Worm (Caenorhabditis elegans) whole organism, L1 larva: ENCODE measurements around the gene nspg-7.2.
A peak's percentile ranks its signal among the peaks of the same experiment; 100 is the strongest.

ENCODE experiments used
- C16A3.4 ChIP-seq: fragments of 150-350 bp; optimal IDR thresholded peaks from 2 replicates; lab custom pipeline; 2014; ENCODE audit warnings: missing biosample characterization, missing genetic modification characterization
- F16B12.6 ChIP-seq: fragments of 150-350 bp; optimal IDR thresholded peaks from 2 replicates; lab custom pipeline; 2014; ENCODE audit warnings: missing biosample characterization, missing genetic modification characterization
- Y116A8C.19 ChIP-seq: sonication (generic microtip); optimal IDR thresholded peaks from 2 replicates; lab custom pipeline; 2016; ENCODE audit warnings: missing compliant biosample characterization, missing genetic modification characterization, borderline replicate concordance
- blmp-1 ChIP-seq: fragments of 150-350 bp; optimal IDR thresholded peaks from 2 replicates; lab custom pipeline; 2014; ENCODE audit warnings: missing biosample characterization, missing genetic modification characterization
- ceh-63 ChIP-seq: fragments of 200-800 bp; sonication (Bioruptor generic); optimal IDR thresholded peaks from 2 replicates; lab custom pipeline; 2018; ENCODE audit warnings: mild to moderate bottlenecking, missing genetic modification characterization, missing compliant biosample characterization
- ceh-82 ChIP-seq, 3 experiments: fragments of 150-350 bp in 1 of 3; sonication (generic microtip) in 2 of 3; optimal IDR thresholded peaks; 2 replicates each; lab custom pipeline; 2014 to 2017; ENCODE audit warnings: missing biosample characterization in 3 of 3, missing genetic modification characterization in 3 of 3
- ceh-88 ChIP-seq: fragments of 200-800 bp; sonication (Bioruptor generic); IDR thresholded peaks from 2 replicates; pipeline ENCODE4 v1.3.6; 2022; ENCODE audit warnings: missing genetic modification characterization, missing compliant biosample characterization
- ceh-90 ChIP-seq: sonication (generic microtip); optimal IDR thresholded peaks from 2 replicates; lab custom pipeline; 2016; ENCODE audit warnings: missing genetic modification characterization, missing compliant biosample characterization
- ces-1 ChIP-seq: fragments of 150-350 bp; optimal IDR thresholded peaks from 2 replicates; lab custom pipeline; 2014; ENCODE audit warnings: missing biosample characterization, missing genetic modification reagents, missing genetic modification characterization
- dpl-1 ChIP-seq, 3 experiments: fragments of 150-350 bp in 2 of 3; sonication (generic microtip) in 1 of 3; optimal IDR thresholded peaks; 2 replicates each; lab custom pipeline; 2014 to 2017; ENCODE audit warnings: missing biosample characterization in 3 of 3, missing genetic modification characterization in 3 of 3, missing genetic modification reagents in 3 of 3
- efl-1 ChIP-seq, 4 experiments: fragments of 150-350 bp; optimal IDR thresholded peaks in 3 of 4; peaks in 1 of 4; 1 replicate in 1 of 4; 2 replicates in 3 of 4; lab custom pipeline; 2014; ENCODE audit warnings: missing biosample characterization in 2 of 4, missing genetic modification characterization in 2 of 4, missing genetic modification reagents in 2 of 4
- egl-27 ChIP-seq, 2 experiments: fragments of 150-350 bp in 1 of 2; sonication (generic microtip); optimal IDR thresholded peaks; 3 replicates each; lab custom pipeline; 2017 to 2018; ENCODE audit warnings: missing biosample characterization in 2 of 2, missing genetic modification characterization in 2 of 2, missing genetic modification reagents in 2 of 2
- elt-2 ChIP-seq: sonication (generic microtip); optimal IDR thresholded peaks from 2 replicates; lab custom pipeline; 2016; ENCODE audit warnings: missing genetic modification characterization, mild to moderate bottlenecking, inconsistent platforms, missing compliant biosample characterization, missing genetic modification reagents
- ets-5 ChIP-seq: fragments of 200-800 bp; sonication (Bioruptor generic); IDR thresholded peaks from 2 replicates; pipeline ENCODE4 v1.3.6; 2022; ENCODE audit warnings: missing genetic modification characterization, missing compliant biosample characterization
- fkh-4 ChIP-seq: sonication (generic microtip); optimal IDR thresholded peaks from 2 replicates; lab custom pipeline; 2016; ENCODE audit warnings: missing compliant biosample characterization, missing genetic modification characterization, borderline replicate concordance
- fkh-8 ChIP-seq: sonication (generic microtip); optimal IDR thresholded peaks from 2 replicates; lab custom pipeline; 2016; ENCODE audit warnings: mild to moderate bottlenecking, missing genetic modification characterization, missing compliant biosample characterization
- grh-1 ChIP-seq: fragments of 200-800 bp; sonication (Bioruptor generic); IDR thresholded peaks from 2 replicates; pipeline ENCODE4 v1.3.6; 2022; ENCODE audit warnings: missing genetic modification reagents, missing genetic modification characterization, missing compliant biosample characterization
- jun-1 ChIP-seq: fragments of 150-350 bp; optimal IDR thresholded peaks from 2 replicates; lab custom pipeline; 2014; ENCODE audit warnings: missing biosample characterization, missing genetic modification reagents, missing genetic modification characterization
- lin-13 ChIP-seq: fragments of 150-350 bp; optimal IDR thresholded peaks from 2 replicates; lab custom pipeline; 2014; ENCODE audit warnings: missing biosample characterization, missing genetic modification reagents, missing genetic modification characterization
- lin-14 ChIP-seq: fragments of 200-800 bp; sonication (Bioruptor generic); optimal IDR thresholded peaks from 2 replicates; lab custom pipeline; 2018; ENCODE audit warnings: mild to moderate bottlenecking, missing genetic modification characterization, moderate library complexity, missing compliant biosample characterization
- lin-15B ChIP-seq: fragments of 150-350 bp; sonication (generic microtip); optimal IDR thresholded peaks from 3 replicates; lab custom pipeline; 2014; ENCODE audit warnings: missing biosample characterization, missing genetic modification characterization
- lin-35 ChIP-seq, 2 experiments: fragments of 150-350 bp; optimal IDR thresholded peaks; 2 replicates each; lab custom pipeline; 2014; ENCODE audit warnings: missing biosample characterization in 2 of 2, missing genetic modification characterization in 2 of 2, missing genetic modification reagents in 2 of 2
- lin-39 ChIP-seq: fragments of 150-350 bp; optimal IDR thresholded peaks from 2 replicates; lab custom pipeline; 2014; ENCODE audit warnings: missing biosample characterization, missing genetic modification reagents, missing genetic modification characterization
- lir-3 ChIP-seq: sonication (generic microtip); optimal IDR thresholded peaks from 2 replicates; lab custom pipeline; 2016; ENCODE audit warnings: mild to moderate bottlenecking, missing genetic modification characterization, moderate library complexity, missing compliant biosample characterization; ENCODE audit not compliant: poor library complexity
- lsy-2 ChIP-seq, 2 experiments: fragments of 150-350 bp; optimal IDR thresholded peaks; 2 replicates each; lab custom pipeline; 2014; ENCODE audit warnings: missing biosample characterization in 2 of 2, missing genetic modification characterization in 2 of 2
- mab-9 ChIP-seq: fragments of 200-800 bp; sonication (Bioruptor generic); IDR thresholded peaks from 2 replicates; pipeline ENCODE4 v1.3.6; 2022; ENCODE audit warnings: missing genetic modification reagents, missing genetic modification characterization, missing compliant biosample characterization
- mef-2 ChIP-seq: fragments of 150-350 bp; optimal IDR thresholded peaks from 2 replicates; lab custom pipeline; 2014; ENCODE audit warnings: missing biosample characterization, missing genetic modification characterization
- mep-1 ChIP-seq: fragments of 150-350 bp; optimal IDR thresholded peaks from 2 replicates; lab custom pipeline; 2014; ENCODE audit warnings: missing biosample characterization, missing genetic modification characterization
- nhr-11 ChIP-seq: fragments of 150-350 bp; optimal IDR thresholded peaks from 2 replicates; lab custom pipeline; 2014; ENCODE audit warnings: missing biosample characterization, missing genetic modification characterization
- nhr-12 ChIP-seq: sonication (generic microtip); optimal IDR thresholded peaks from 2 replicates; lab custom pipeline; 2017; ENCODE audit warnings: missing biosample characterization, missing genetic modification characterization
- nhr-19 ChIP-seq: fragments of 200-800 bp; sonication (Bioruptor generic); conservative IDR thresholded peaks from 2 replicates; pipeline ENCODE4 v1.3.6; 2022; ENCODE audit warnings: missing genetic modification characterization, missing compliant biosample characterization
- nhr-20 ChIP-seq: sonication (generic microtip); optimal IDR thresholded peaks from 2 replicates; lab custom pipeline; 2016; ENCODE audit warnings: mild to moderate bottlenecking, missing genetic modification characterization, missing compliant biosample characterization
- nhr-237 ChIP-seq: fragments of 150-350 bp; optimal IDR thresholded peaks from 2 replicates; lab custom pipeline; 2014; ENCODE audit warnings: missing biosample characterization, missing genetic modification characterization
- nhr-28 ChIP-seq: fragments of 150-350 bp; optimal IDR thresholded peaks from 2 replicates; lab custom pipeline; 2014; ENCODE audit warnings: missing biosample characterization, missing genetic modification characterization
- nhr-47 ChIP-seq: sonication (generic microtip); optimal IDR thresholded peaks from 2 replicates; lab custom pipeline; 2016; ENCODE audit warnings: mild to moderate bottlenecking, missing genetic modification characterization, moderate library complexity, missing compliant biosample characterization
- nhr-71 ChIP-seq: sonication (generic microtip); optimal IDR thresholded peaks from 2 replicates; lab custom pipeline; 2016; ENCODE audit warnings: mild to moderate bottlenecking, missing genetic modification characterization, moderate library complexity, missing compliant biosample characterization
- nhr-76 ChIP-seq: sonication (generic microtip); optimal IDR thresholded peaks from 2 replicates; lab custom pipeline; 2017; ENCODE audit warnings: missing biosample characterization, missing genetic modification characterization
- nhr-77 ChIP-seq: fragments of 150-350 bp; optimal IDR thresholded peaks from 2 replicates; lab custom pipeline; 2014; ENCODE audit warnings: missing biosample characterization, missing genetic modification characterization
- nhr-84 ChIP-seq: sonication (generic microtip); optimal IDR thresholded peaks from 2 replicates; lab custom pipeline; 2017; ENCODE audit warnings: missing biosample characterization, missing genetic modification characterization
- nhr-85 ChIP-seq: sonication (generic microtip); peaks from one replicate; lab custom pipeline; 2016; ENCODE audit warnings: missing genetic modification characterization, inconsistent platforms, missing compliant biosample characterization
- nhr-90 ChIP-seq: sonication (generic microtip); optimal IDR thresholded peaks from 2 replicates; lab custom pipeline; 2016; ENCODE audit warnings: mild to moderate bottlenecking, missing genetic modification characterization, missing compliant biosample characterization; ENCODE audit not compliant: poor library complexity
- rnt-1 ChIP-seq: sonication (generic microtip); optimal IDR thresholded peaks from 2 replicates; lab custom pipeline; 2016; ENCODE audit warnings: mild to moderate bottlenecking, missing genetic modification characterization, moderate library complexity, missing compliant biosample characterization
- snu-23 ChIP-seq: sonication (generic microtip); optimal IDR thresholded peaks from 2 replicates; lab custom pipeline; 2016; ENCODE audit warnings: missing genetic modification characterization, missing compliant biosample characterization
- sup-37 ChIP-seq: fragments of 200-800 bp; sonication (Bioruptor generic); optimal IDR thresholded peaks from 2 replicates; lab custom pipeline; 2018; ENCODE audit warnings: mild to moderate bottlenecking, missing genetic modification characterization, missing compliant biosample characterization
- swsn-7 ChIP-seq: sonication (generic microtip); optimal IDR thresholded peaks from 2 replicates; lab custom pipeline; 2016; ENCODE audit warnings: missing genetic modification characterization, missing compliant biosample characterization
- tbx-2 ChIP-seq: sonication (generic microtip); optimal IDR thresholded peaks from 2 replicates; lab custom pipeline; 2016; ENCODE audit warnings: missing genetic modification characterization, missing compliant biosample characterization
- unc-62 ChIP-seq: fragments of 150-350 bp; optimal IDR thresholded peaks from 2 replicates; lab custom pipeline; 2014; ENCODE audit warnings: missing biosample characterization, missing genetic modification reagents, missing genetic modification characterization
- vab-15 ChIP-seq: sonication (generic microtip); optimal IDR thresholded peaks from 2 replicates; lab custom pipeline; 2017; ENCODE audit warnings: missing genotype, mild to moderate bottlenecking, missing genetic modification characterization, missing compliant biosample characterization
- xbp-1 ChIP-seq: sonication (generic microtip); optimal IDR thresholded peaks from 2 replicates; lab custom pipeline; 2016; ENCODE audit warnings: missing genetic modification characterization, missing compliant biosample characterization
- zag-1 ChIP-seq: fragments of 150-350 bp; optimal IDR thresholded peaks from 2 replicates; lab custom pipeline; 2014; ENCODE audit warnings: missing biosample characterization, missing genetic modification characterization
- zip-4 ChIP-seq: fragments of 200-800 bp; sonication (Bioruptor generic); optimal IDR thresholded peaks from 2 replicates; lab custom pipeline; 2018; ENCODE audit warnings: mild to moderate bottlenecking, missing genetic modification characterization, moderate library complexity, missing compliant biosample characterization

The nspg-7.2 gene

ce11 chrIII:3273141-3273540 lies 14.9 kb upstream of the nspg-7.2 start:
- TF ChIP-seq nhr-85 (peak; percentile 75), lin-13 (peak; percentile 54), nhr-20 (tag; lab: Kevin White, UChicago) (peak; percentile 71), zag-1 (tag; lab: Kevin White, UChicago) (no peak), tbx-2 (tag; lab: Kevin White, UChicago) (peak; percentile 40), snu-23 (GFP tag; lab: Kevin White, UChicago) (peak; percentile 71), lin-35 (GFP tag; optimal IDR thresholded peaks at IDR 0.05; lab: Kevin White, UChicago) (peak; percentile 54 to 61), nhr-11 (tag; lab: Kevin White, UChicago) (no peak), F16B12.6 (tag; lab: Kevin White, UChicago) (no peak), xbp-1 (peak; percentile 12), ceh-82 (tag; optimal IDR thresholded peaks at IDR 0.05; lab: Kevin White, UChicago) (peak in 1 of 3 experiments; percentile 29), nhr-19 (GFP tag; lab: Robert Waterston, UW) (peak; percentile 47), lsy-2 (tag; optimal IDR thresholded peaks at IDR 0.05; lab: Kevin White, UChicago) (peak; percentile 45 to 69), swsn-7 (tag; lab: Kevin White, UChicago) (peak; percentile 27), nhr-47 (peak; percentile 20), lin-14 (GFP tag; lab: Kevin White, UChicago) (peak; percentile 79), ces-1 (GFP tag; lab: Kevin White, UChicago) (no peak), grh-1 (GFP tag; lab: Robert Waterston, UW) (no peak), dpl-1 (GFP tag; optimal IDR thresholded peaks at IDR 0.05; lab: Kevin White, UChicago) (peak in 2 of 3 experiments; percentile 11 to 27), mep-1 (peak; percentile 65), efl-1 (optimal IDR thresholded peaks at IDR 0.05; lab: Kevin White, UChicago) (peak; percentile 45 to 73), efl-1 (GFP tag; optimal IDR thresholded peaks at IDR 0.05 in 1 of 2; lab: Kevin White, UChicago) (peak in 1 of 2 experiments; percentile 2), C16A3.4 (tag; lab: Kevin White, UChicago) (peak; percentile 32), rnt-1 (tag; lab: Kevin White, UChicago) (peak; percentile 65), blmp-1 (peak; percentile 74), nhr-76 (no peak), fkh-8 (tag; lab: Kevin White, UChicago) (peak; percentile 40), nhr-71 (peak; percentile 69), nhr-77 (tag; lab: Kevin White, UChicago) (no peak)

ce11 chrIII:3271682-3272081 lies 13.5 kb upstream of the nspg-7.2 start:
- TF ChIP-seq vab-15 (no peak), lin-15B (tag; lab: Kevin White, UChicago) (no peak), nhr-12 (no peak), mef-2 (no peak), nhr-85 (peak; percentile 98), fkh-4 (no peak), lin-35 (GFP tag; optimal IDR thresholded peaks at IDR 0.05; lab: Kevin White, UChicago) (peak; percentile 54 to 70), nhr-77 (tag; lab: Kevin White, UChicago) (no peak), F16B12.6 (tag; lab: Kevin White, UChicago) (no peak), unc-62 (no peak), Y116A8C.19 (tag; lab: Kevin White, UChicago) (no peak), lsy-2 (tag; optimal IDR thresholded peaks at IDR 0.05; lab: Kevin White, UChicago) (peak; percentile 63 to 66), jun-1 (tag; lab: Kevin White, UChicago) (no peak), ceh-63 (no peak), nhr-90 (tag; lab: Kevin White, UChicago) (peak; percentile 84), nhr-237 (tag; lab: Kevin White, UChicago) (no peak), nhr-28 (no peak), zip-4 (no peak), sup-37 (GFP tag; lab: Kevin White, UChicago) (peak; percentile 58), lin-39 (tag; lab: Kevin White, UChicago) (peak; percentile 12), elt-2 (peak; percentile 36), ceh-90 (no peak), nhr-20 (tag; lab: Kevin White, UChicago) (peak; percentile 79), ets-5 (GFP tag; lab: Robert Waterston, UW) (no peak), nhr-84 (tag; lab: Kevin White, UChicago) (no peak), snu-23 (GFP tag; lab: Kevin White, UChicago) (peak; percentile 85), egl-27 (tag; optimal IDR thresholded peaks at IDR 0.05; lab: Kevin White, UChicago) (peak in 1 of 2 experiments; percentile 9), ces-1 (GFP tag; lab: Kevin White, UChicago) (no peak), mab-9 (GFP tag; lab: Robert Waterston, UW) (no peak), zag-1 (tag; lab: Kevin White, UChicago) (no peak), lir-3 (tag; lab: Kevin White, UChicago) (no peak), ceh-88 (no peak)
